Worm (Caenorhabditis elegans) whole organism, L4 larva: Measurements from ENCODE around the gene cope-1.

Experiments
- F10B5.3 ChIP-seq: sonication (generic microtip); optimal IDR thresholded peaks from 2 replicates; lab custom pipeline; 2016; ENCODE audit warnings: mild to moderate bottlenecking, missing genetic modification characterization, missing compliant biosample characterization
- F44E2.7 ChIP-seq: fragments of 200-800 bp; sonication (Bioruptor generic); IDR thresholded peaks from 2 replicates; pipeline ENCODE4 v2.1.2; 2022; ENCODE audit warnings: missing genetic modification characterization, missing compliant biosample characterization
- R02D3.7 ChIP-seq: fragments of 150-350 bp; sonication (generic microtip); optimal IDR thresholded peaks from 3 replicates; lab custom pipeline; 2014; ENCODE audit warnings: missing biosample characterization, missing genetic modification characterization
- ZK337.2 ChIP-seq: fragments of 200-800 bp; sonication (Bioruptor generic); IDR thresholded peaks from 2 replicates; pipeline ENCODE4 v1.3.6; 2022; ENCODE audit warnings: missing genetic modification reagents, missing genetic modification characterization, missing compliant biosample characterization
- aha-1 ChIP-seq: fragments of 150-350 bp; peaks from one replicate; lab custom pipeline; 2014; ENCODE audit warnings: missing biosample characterization, missing genetic modification characterization
- ama-1 ChIP-seq: fragments of 150-350 bp; optimal IDR thresholded peaks from 2 replicates; lab custom pipeline; 2014; ENCODE audit warnings: inconsistent platforms, mixed read lengths
- attf-4 ChIP-seq: sonication (generic microtip); optimal IDR thresholded peaks from 3 replicates; lab custom pipeline; 2017; ENCODE audit warnings: missing biosample characterization, missing genetic modification characterization
- ceh-44 ChIP-seq: fragments of 200-800 bp; sonication (Bioruptor generic); IDR thresholded peaks from 2 replicates; pipeline ENCODE4 v1.3.6; 2022; ENCODE audit warnings: missing genetic modification reagents, missing genetic modification characterization, missing compliant biosample characterization
- ctbp-1 ChIP-seq: fragments of 200-800 bp; sonication (Bioruptor generic); IDR thresholded peaks from 2 replicates; pipeline ENCODE4 v1.3.6; 2022; ENCODE audit warnings: missing genetic modification reagents, missing genetic modification characterization, missing compliant biosample characterization
- daf-16 ChIP-seq, 3 experiments: sonication (generic microtip); optimal IDR thresholded peaks; 2 replicates each; lab custom pipeline; 2016 to 2017; ENCODE audit warnings: missing genetic modification characterization in 3 of 3, missing genetic modification reagents in 3 of 3, mild to moderate bottlenecking in 2 of 3, missing compliant biosample characterization in 2 of 3, missing biosample characterization in 1 of 3, moderate library complexity in 1 of 3
- daf-19 ChIP-seq: fragments of 200-800 bp; sonication (Bioruptor generic); conservative IDR thresholded peaks from 2 replicates; pipeline ENCODE4 v1.3.6; 2022; ENCODE audit warnings: missing genetic modification characterization, missing compliant biosample characterization
- dmd-6 ChIP-seq: fragments of 200-800 bp; sonication (Bioruptor generic); IDR thresholded peaks from 2 replicates; pipeline ENCODE4 v1.3.6; 2022; ENCODE audit warnings: missing genetic modification reagents, missing genetic modification characterization, missing compliant biosample characterization
- dmd-9 ChIP-seq: fragments of 200-800 bp; sonication (Bioruptor generic); IDR thresholded peaks from 2 replicates; pipeline ENCODE4 v1.3.6; 2022; ENCODE audit warnings: missing genetic modification reagents, missing genetic modification characterization, missing compliant biosample characterization
- dve-1 ChIP-seq: sonication (generic microtip); optimal IDR thresholded peaks from 2 replicates; lab custom pipeline; 2017; ENCODE audit warnings: antibody characterized with exemption, mild to moderate bottlenecking, missing genetic modification characterization, missing compliant biosample characterization; ENCODE audit not compliant: insufficient read depth
- egl-27 ChIP-seq: sonication (generic microtip); optimal IDR thresholded peaks from 3 replicates; lab custom pipeline; 2017; ENCODE audit warnings: missing biosample characterization, missing genetic modification reagents, missing genetic modification characterization
- fos-1 ChIP-seq: fragments of 150-350 bp; optimal IDR thresholded peaks from 2 replicates; lab custom pipeline; 2014; ENCODE audit warnings: missing biosample characterization, missing genetic modification characterization
- hif-1 ChIP-seq, 2 experiments: sonication (generic microtip); optimal IDR thresholded peaks; 2 replicates each; lab custom pipeline; 2016 to 2017; ENCODE audit warnings: missing compliant biosample characterization in 2 of 2, missing genetic modification characterization in 2 of 2, missing genetic modification reagents in 2 of 2, missing genotype in 2 of 2, mild to moderate bottlenecking in 1 of 2
- hlh-11 ChIP-seq: fragments of 200-800 bp; sonication (Bioruptor generic); optimal IDR thresholded peaks from 2 replicates; lab custom pipeline; 2018; ENCODE audit warnings: mild to moderate bottlenecking, missing genetic modification characterization, missing compliant biosample characterization
- hlh-30 ChIP-seq: sonication (generic microtip); optimal IDR thresholded peaks from 2 replicates; lab custom pipeline; 2017; ENCODE audit warnings: antibody characterized with exemption, mild to moderate bottlenecking, missing genetic modification characterization, missing compliant biosample characterization; ENCODE audit not compliant: insufficient read depth
- hmg-1.1 ChIP-seq: fragments of 200-800 bp; sonication (Bioruptor generic); IDR thresholded peaks from 2 replicates; pipeline ENCODE4 v1.3.6; 2022; ENCODE audit warnings: missing genetic modification reagents, missing genetic modification characterization, missing compliant biosample characterization
- jun-1 ChIP-seq: fragments of 150-350 bp; optimal IDR thresholded peaks from 2 replicates; lab custom pipeline; 2014; ENCODE audit warnings: missing biosample characterization, missing genetic modification reagents, missing genetic modification characterization
- lin-38 ChIP-seq: fragments of 200-800 bp; sonication (Bioruptor generic); IDR thresholded peaks from 2 replicates; pipeline ENCODE4 v1.3.6; 2022; ENCODE audit warnings: missing genetic modification reagents, missing genetic modification characterization, missing compliant biosample characterization
- lsy-2 ChIP-seq, 2 experiments: fragments of 150-350 bp in 1 of 2; sonication (generic microtip) in 1 of 2; optimal IDR thresholded peaks; 2 replicates each; lab custom pipeline; 2014 to 2017; ENCODE audit warnings: missing biosample characterization in 2 of 2, missing genetic modification characterization in 2 of 2
- madf-9 ChIP-seq: fragments of 200-800 bp; sonication (Bioruptor generic); conservative IDR thresholded peaks from 2 replicates; pipeline ENCODE4 v1.3.6; 2022; ENCODE audit warnings: missing genetic modification reagents, missing genetic modification characterization, missing compliant biosample characterization
- mdl-1 ChIP-seq, 2 experiments: fragments of 150-350 bp in 1 of 2; sonication (generic microtip) in 1 of 2; optimal IDR thresholded peaks; 2 replicates each; lab custom pipeline; 2014 to 2017; ENCODE audit warnings: missing biosample characterization in 2 of 2, missing genetic modification characterization in 2 of 2
- mep-1 ChIP-seq: fragments of 150-350 bp; sonication (generic microtip); optimal IDR thresholded peaks from 3 replicates; lab custom pipeline; 2014; ENCODE audit warnings: missing biosample characterization, missing genetic modification characterization
- nhr-28 ChIP-seq: fragments of 150-350 bp; optimal IDR thresholded peaks from 2 replicates; lab custom pipeline; 2014; ENCODE audit warnings: missing biosample characterization, missing genetic modification characterization
- nhr-41 ChIP-seq: fragments of 200-800 bp; sonication (Bioruptor generic); IDR thresholded peaks from 2 replicates; pipeline ENCODE4 v1.3.6; 2022; ENCODE audit warnings: missing genetic modification reagents, missing genetic modification characterization, missing compliant biosample characterization
- nhr-42 ChIP-seq: fragments of 200-800 bp; sonication (Bioruptor generic); IDR thresholded peaks from 2 replicates; pipeline ENCODE4 v1.3.6; 2022; ENCODE audit warnings: missing genetic modification characterization, missing compliant biosample characterization
- nhr-48 ChIP-seq: sonication (generic microtip); optimal IDR thresholded peaks from 2 replicates; lab custom pipeline; 2016; ENCODE audit warnings: mild to moderate bottlenecking, missing genetic modification characterization, missing compliant biosample characterization
- nhr-6 ChIP-seq: fragments of 150-350 bp; optimal IDR thresholded peaks from 2 replicates; lab custom pipeline; 2014; ENCODE audit warnings: missing biosample characterization, missing genetic modification characterization
- nhr-76 ChIP-seq: fragments of 150-350 bp; optimal IDR thresholded peaks from 2 replicates; lab custom pipeline; 2014; ENCODE audit warnings: missing biosample characterization, missing genetic modification characterization
- nhr-77 ChIP-seq: fragments of 150-350 bp; optimal IDR thresholded peaks from 2 replicates; lab custom pipeline; 2014; ENCODE audit warnings: missing biosample characterization, missing genetic modification characterization
- pha-4 ChIP-seq, 2 experiments: fragments of 150-350 bp in 1 of 2; fragments of 200-800 bp in 1 of 2; sonication (Bioruptor generic) in 1 of 2; IDR thresholded peaks in 1 of 2; optimal IDR thresholded peaks in 1 of 2; 2 replicates each; pipeline versions ENCODE4 v1.3.6 to Lab custom; 2014 to 2022; ENCODE audit warnings: missing genetic modification characterization in 2 of 2, missing genetic modification reagents in 2 of 2, missing biosample characterization in 1 of 2, missing compliant biosample characterization in 1 of 2
- saeg-2 ChIP-seq: fragments of 200-800 bp; sonication (Bioruptor generic); IDR thresholded peaks from 2 replicates; pipeline ENCODE4 v1.3.6; 2022; ENCODE audit warnings: missing genetic modification reagents, missing genetic modification characterization, missing compliant biosample characterization
- sdz-12 ChIP-seq: fragments of 200-800 bp; sonication (Bioruptor generic); optimal IDR thresholded peaks from 2 replicates; lab custom pipeline; 2018; ENCODE audit warnings: mild to moderate bottlenecking, missing genetic modification characterization, missing compliant biosample characterization
- set-16 ChIP-seq: fragments of 200-800 bp; sonication (Bioruptor generic); IDR thresholded peaks from 2 replicates; pipeline ENCODE4 v1.3.6; 2022; ENCODE audit warnings: missing genetic modification reagents, missing genetic modification characterization, missing compliant biosample characterization
- snpc-1.2 ChIP-seq: fragments of 200-800 bp; sonication (Bioruptor generic); IDR thresholded peaks from 2 replicates; pipeline ENCODE4 v1.3.6; 2022; ENCODE audit warnings: missing genetic modification reagents, missing genetic modification characterization, missing compliant biosample characterization
- zip-11 ChIP-seq: fragments of 200-800 bp; sonication (Bioruptor generic); IDR thresholded peaks from 2 replicates; pipeline ENCODE4 v1.3.6; 2022; ENCODE audit warnings: missing genetic modification characterization, missing compliant biosample characterization

Gene cope-1

DNA sequence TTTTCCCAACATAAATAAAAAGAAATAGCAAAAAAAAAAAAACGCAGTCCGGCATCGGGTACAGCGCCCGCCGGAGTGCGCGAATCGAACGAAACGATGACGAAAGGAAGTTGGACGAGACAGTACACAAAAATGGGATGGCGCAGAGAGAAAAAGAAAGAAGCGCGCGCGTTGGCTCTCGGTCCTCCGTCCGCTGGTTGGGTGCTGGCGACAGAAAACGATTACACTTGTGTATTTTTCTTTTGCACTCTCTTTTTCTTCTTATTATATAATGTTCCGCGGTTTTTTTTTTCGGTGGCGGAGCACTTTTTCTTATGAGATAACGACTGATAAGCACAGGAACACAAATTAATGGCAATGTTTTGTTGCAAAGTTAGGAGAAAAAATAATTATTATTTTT is 48.8 kb upstream of the cope-1 start (continued):
- TF ChIP-seq lin-38: peak; percentile 33; the same call in 1 of the 2 replicates
- 0 out of 2 replicates have a peak, but pooled peaks have one; percentile 25 for TF ChIP-seq ctbp-1 (GFP tag; lab: Robert Waterston, UW)
- TF ChIP-seq hlh-11 (tag; lab: Kevin White, UChicago): peak; percentile 87
- peak in 1 of 2 experiments; percentile 62 for TF ChIP-seq mdl-1 (tag; optimal IDR thresholded peaks at IDR 0.05; lab: Kevin White, UChicago)
- TF ChIP-seq nhr-28: peak; percentile 55
- no peak for TF ChIP-seq zip-11
- peak; percentile 51 for TF ChIP-seq nhr-77
- TF ChIP-seq hmg-1.1 (GFP tag; lab: Robert Waterston, UW): peak; percentile 70
- peak in 1 of 2 experiments; percentile 55 for TF ChIP-seq hif-1 (tag; optimal IDR thresholded peaks at IDR 0.05; lab: Kevin White, UChicago)
- no peak for TF ChIP-seq ama-1 (lab: Kevin White, UChicago)
- TF ChIP-seq F44E2.7: no peak
- TF ChIP-seq saeg-2 (GFP tag; lab: Robert Waterston, UW): no peak
- no peak for TF ChIP-seq nhr-6 (tag; lab: Kevin White, UChicago)
- peak; percentile 75 for TF ChIP-seq hlh-30 (tag; lab: Kevin White, UChicago)
- TF ChIP-seq nhr-48 (tag; lab: Kevin White, UChicago): peak; percentile 72
- no peak for TF ChIP-seq dmd-9 (GFP tag; lab: Robert Waterston, UW)
- peak; percentile 54 for TF ChIP-seq set-16 (GFP tag; lab: Robert Waterston, UW)
- peak in 1 of 2 experiments; percentile 55 for TF ChIP-seq lsy-2 (tag; optimal IDR thresholded peaks at IDR 0.05; lab: Kevin White, UChicago)
- no peak for TF ChIP-seq nhr-76 (tag; lab: Kevin White, UChicago)
- no peak for TF ChIP-seq R02D3.7 (tag; lab: Kevin White, UChicago)
- no peak for TF ChIP-seq daf-19 (GFP tag; lab: Robert Waterston, UW)
- peak; percentile 70 for TF ChIP-seq dmd-6
- no peak for TF ChIP-seq nhr-42 (GFP tag; lab: Robert Waterston, UW)
- peak; percentile 69 for TF ChIP-seq mep-1 (tag; lab: Kevin White, UChicago)
- TF ChIP-seq dve-1 (tag; lab: Kevin White, UChicago): peak; percentile 55
- no peak for TF ChIP-seq egl-27
- TF ChIP-seq daf-16 (GFP tag; optimal IDR thresholded peaks at IDR 0.05; lab: Kevin White, UChicago): peak in 1 of 2 experiments; percentile 10
- peak; percentile 87 for TF ChIP-seq daf-16 (tag; optimal IDR thresholded peaks at IDR 0.05; lab: Kevin White, UChicago)

DNA sequence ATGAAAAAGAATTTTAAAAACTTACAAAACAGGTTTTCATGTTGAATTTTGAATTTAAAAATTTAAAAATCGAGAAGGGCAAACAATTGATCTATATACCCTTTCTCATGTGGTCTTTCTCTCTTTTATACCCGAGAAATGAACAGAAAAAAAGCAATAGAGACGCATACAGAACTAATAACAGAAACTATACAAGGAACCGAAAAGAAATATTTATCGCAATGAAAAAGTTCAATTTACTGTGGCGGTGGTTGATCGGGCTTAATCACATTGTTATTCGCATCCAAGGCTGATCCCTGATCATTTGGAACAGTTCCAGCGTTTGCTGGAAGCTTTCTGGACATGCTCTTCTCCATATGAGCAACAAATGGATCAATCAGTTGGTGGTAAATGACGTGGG is 47.8 kb upstream of the cope-1 start, which contains the start of gene T03F6.10:
Gene T03F6.10, minus strand, starts transcription at position 101 of the 400 bp plus-strand sequence.
- peak; percentile 44 for TF ChIP-seq aha-1 (tag; lab: Kevin White, UChicago)
- no peak for TF ChIP-seq dmd-9 (GFP tag; lab: Robert Waterston, UW)

DNA sequence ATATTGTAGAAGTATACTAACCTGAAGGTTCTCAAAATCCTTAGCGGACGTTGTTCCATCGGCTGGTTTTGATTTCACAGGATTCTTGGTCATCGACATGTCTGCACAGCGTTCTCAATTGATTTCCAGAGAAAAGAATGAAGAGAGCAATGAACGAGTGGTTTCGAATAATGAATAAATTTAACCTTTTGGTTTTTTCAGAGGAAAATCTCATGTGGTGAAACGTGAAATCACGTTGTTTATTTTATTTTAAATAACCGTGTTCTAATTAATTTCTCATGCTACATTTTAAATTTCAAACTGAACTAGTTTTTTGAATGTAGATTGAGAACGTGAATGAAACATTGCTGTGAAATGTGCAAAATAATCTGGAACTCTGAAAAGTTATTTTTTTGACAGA is 45.9 kb upstream of the cope-1 start, which contains the start of gene T03F6.6:
Gene T03F6.6, minus strand, starts transcription at position 101 of the 400 bp plus-strand sequence.
- TF ChIP-seq madf-9: no peak
- no peak for TF ChIP-seq jun-1 (tag; lab: Kevin White, UChicago)
- TF ChIP-seq, all 104 proteins: peak for 0

DNA sequence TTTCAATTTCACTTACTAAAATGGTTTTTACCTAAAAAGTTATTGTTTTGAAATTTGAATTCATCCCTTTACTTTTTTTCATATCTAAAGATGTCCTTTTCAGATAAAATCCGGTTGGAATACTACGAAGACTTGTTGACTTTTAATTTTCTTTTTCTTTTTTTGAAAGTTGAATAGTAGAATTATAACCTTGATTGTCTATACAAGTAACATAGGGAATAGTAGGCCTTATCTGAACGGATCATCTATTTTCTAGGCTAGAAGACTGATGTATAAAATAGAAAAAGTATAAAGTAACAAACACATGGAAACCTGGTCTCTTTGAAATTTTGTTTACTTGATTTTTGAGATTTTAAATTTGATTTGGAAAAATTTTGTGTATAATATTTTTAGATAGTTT is 45.2 kb upstream of the cope-1 start:
- TF ChIP-seq sdz-12: no peak
- TF ChIP-seq nhr-76 (tag; lab: Kevin White, UChicago): no peak
- no peak for TF ChIP-seq pha-4 (GFP tag; IDR thresholded peaks at IDR 0.05; lab: Robert Waterston, UW)
- no peak for TF ChIP-seq pha-4 (tag; optimal IDR thresholded peaks at IDR 0.05; lab: Kevin White, UChicago)
- TF ChIP-seq ceh-44 (GFP tag; lab: Robert Waterston, UW): no peak
- no peak for TF ChIP-seq nhr-48 (tag; lab: Kevin White, UChicago)
- no peak for TF ChIP-seq fos-1 (tag; lab: Kevin White, UChicago)
- no peak for TF ChIP-seq dmd-9 (GFP tag; lab: Robert Waterston, UW)
- no peak for TF ChIP-seq ZK337.2 (GFP tag; lab: Robert Waterston, UW)
- TF ChIP-seq F10B5.3 (tag; lab: Kevin White, UChicago): no peak
- TF ChIP-seq ama-1 (lab: Kevin White, UChicago): no peak
- TF ChIP-seq snpc-1.2 (GFP tag; lab: Robert Waterston, UW): no peak
- no peak for TF ChIP-seq egl-27
- no peak for TF ChIP-seq nhr-41 (GFP tag; lab: Robert Waterston, UW)
- TF ChIP-seq attf-4 (tag; lab: Kevin White, UChicago): no peak
- TF ChIP-seq zip-11: no peak
